Worm (Caenorhabditis elegans): ENCODE results near the gene T28A11.20.

The T28A11.20 gene

DNA sequence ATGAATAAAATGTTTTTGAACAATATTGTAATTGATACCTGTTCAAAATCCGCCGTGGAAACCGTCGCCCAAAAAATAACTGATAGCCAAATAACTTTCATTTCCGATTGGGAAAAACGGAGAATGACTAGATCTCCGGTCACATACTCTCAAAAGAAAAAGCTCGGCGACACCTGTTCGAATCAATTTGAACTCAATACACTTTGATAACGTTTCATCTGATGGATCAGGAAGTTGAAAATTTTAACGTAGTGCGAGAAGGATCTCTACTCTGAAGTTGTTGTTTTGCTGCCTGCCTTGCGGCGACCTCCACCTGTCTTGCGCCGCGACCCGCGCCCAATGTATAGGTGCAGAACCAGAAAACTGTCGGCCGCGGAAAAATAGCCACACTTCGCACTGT is at the start of gene T28A11.20:
Gene T28A11.20 (minus strand): TSS at position 101 of the 400 bp plus-strand sequence.
- TF ChIP-seq ceh-45 (GFP tag; IDR thresholded peaks at IDR 0.05) (no peak), ceh-19 (GFP tag; optimal IDR thresholded peaks at IDR 0.05) (no peak), hlh-6 (tag; optimal IDR thresholded peaks at IDR 0.05) (no peak), sox-2 (GFP tag; IDR thresholded peaks at IDR 0.05) (no peak), mec-3 (tag; optimal IDR thresholded peaks at IDR 0.05; ENCODE audit: borderline replicate concordance) (no peak), elt-4 (tag; optimal IDR thresholded peaks at IDR 0.05) (no peak), rnt-1 (tag; optimal IDR thresholded peaks at IDR 0.05) (no peak), odd-2 (tag; optimal IDR thresholded peaks at IDR 0.05) (no peak), gmeb-2 (tag; optimal IDR thresholded peaks at IDR 0.05) (no peak), dmd-4 (tag; optimal IDR thresholded peaks at IDR 0.05; ENCODE audit: borderline replicate concordance) (no peak), pax-1 (tag; optimal IDR thresholded peaks at IDR 0.05) (no peak), C08G9.2 (tag; optimal IDR thresholded peaks at IDR 0.05) (no peak), npax-4 (tag; optimal IDR thresholded peaks at IDR 0.05) (no peak), ceh-24 (tag; optimal IDR thresholded peaks at IDR 0.05) (no peak), ceh-2 (tag; optimal IDR thresholded peaks at IDR 0.05) (no peak), pat-9 (tag; optimal IDR thresholded peaks at IDR 0.05) (no peak), tbx-7 (tag; optimal IDR thresholded peaks at IDR 0.05) (no peak), hlh-13 (GFP tag; optimal IDR thresholded peaks at IDR 0.05) (no peak), T23F11.4 (GFP tag; optimal IDR thresholded peaks at IDR 0.05) (no peak)

DNA sequence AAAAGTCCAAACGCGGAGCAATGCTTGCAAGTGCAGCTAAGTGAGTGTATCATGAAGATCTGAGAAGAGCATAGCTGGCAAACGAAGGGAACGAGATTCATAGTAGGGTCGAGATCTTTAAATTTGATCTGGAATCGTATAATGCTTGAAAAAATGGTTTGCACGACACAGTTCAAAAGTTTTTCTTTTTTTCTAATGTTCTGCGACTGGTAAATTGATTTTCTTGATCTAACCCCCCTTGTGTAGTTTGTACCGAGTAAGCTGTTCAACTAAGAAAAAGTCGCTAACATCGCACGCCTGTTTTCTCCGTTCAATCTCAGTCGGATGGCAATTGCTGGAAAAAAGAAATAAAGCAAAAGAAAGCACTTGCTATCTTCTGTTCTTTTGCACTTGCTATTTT is 47.4 kb upstream of the T28A11.20 start, which contains the start of gene C17B7.14:
Gene C17B7.14 (minus strand): TSS at position 101 of the 400 bp plus-strand sequence.
- no peak for TF ChIP-seq pag-3 (tag; optimal IDR thresholded peaks at IDR 0.05; ENCODE audit: borderline replicate concordance)
- no peak for TF ChIP-seq tbx-2 (tag; optimal IDR thresholded peaks at IDR 0.05)
- TF ChIP-seq elt-4 (tag; optimal IDR thresholded peaks at IDR 0.05), result no peak
- TF ChIP-seq ahr-1 (tag; optimal IDR thresholded peaks at IDR 0.05), result no peak
- no peak for TF ChIP-seq pha-2 (tag; optimal IDR thresholded peaks at IDR 0.05)

DNA sequence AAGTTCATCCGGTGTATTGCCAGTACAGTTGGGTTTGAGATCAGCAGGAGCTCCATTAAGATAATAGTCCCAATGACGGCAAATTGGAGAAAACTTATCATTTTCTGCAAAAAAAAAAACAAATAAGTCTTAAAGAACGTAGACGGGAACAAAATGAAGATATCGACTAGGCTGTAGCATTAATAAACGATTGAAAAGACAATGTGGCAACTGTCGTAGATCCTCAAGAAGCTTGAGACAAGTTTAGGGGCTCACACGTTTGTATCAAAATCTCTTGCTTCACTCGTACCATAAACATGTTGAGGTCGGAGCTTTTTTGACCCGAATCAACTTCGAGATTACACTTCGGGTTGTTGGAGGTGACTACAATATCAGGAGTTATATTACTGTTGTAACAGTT is 46.9 kb upstream of the T28A11.20 start, which contains the start of gene F35F10.14:
Gene F35F10.14 (minus strand): TSS at position 101 of the 400 bp plus-strand sequence.
- TF ChIP-seq dve-1 (tag; optimal IDR thresholded peaks at IDR 0.05) (no peak), T23F11.4 (GFP tag; optimal IDR thresholded peaks at IDR 0.05) (no peak), ceh-22 (tag; optimal IDR thresholded peaks at IDR 0.05) (no peak), fkh-10 (GFP tag; optimal IDR thresholded peaks at IDR 0.05) (no peak), hlh-13 (GFP tag; optimal IDR thresholded peaks at IDR 0.05) (no peak), tbx-7 (tag; optimal IDR thresholded peaks at IDR 0.05) (no peak), hlh-8 (tag; optimal IDR thresholded peaks at IDR 0.05) (no peak), F13H6.1 (tag; optimal IDR thresholded peaks at IDR 0.05) (no peak), K09A11.1 (tag; optimal IDR thresholded peaks at IDR 0.05; ENCODE audit: insufficient read depth) (no peak), npax-4 (tag; optimal IDR thresholded peaks at IDR 0.05) (no peak), ama-1 (optimal IDR thresholded peaks at IDR 0.05) (no peak), zip-5 (tag; optimal IDR thresholded peaks at IDR 0.05) (no peak), K02D7.2 (tag; optimal IDR thresholded peaks at IDR 0.05) (no peak), nhr-11 (tag; optimal IDR thresholded peaks at IDR 0.05) (no peak), elt-2 (tag; optimal IDR thresholded peaks at IDR 0.05) (no peak), fkh-6 (tag; optimal IDR thresholded peaks at IDR 0.05) (no peak), ceh-14 (tag; optimal IDR thresholded peaks at IDR 0.05) (no peak), Y22D7AL.16 (tag; optimal IDR thresholded peaks at IDR 0.05) (no peak), ceh-34 (tag; optimal IDR thresholded peaks at IDR 0.05) (no peak)

DNA sequence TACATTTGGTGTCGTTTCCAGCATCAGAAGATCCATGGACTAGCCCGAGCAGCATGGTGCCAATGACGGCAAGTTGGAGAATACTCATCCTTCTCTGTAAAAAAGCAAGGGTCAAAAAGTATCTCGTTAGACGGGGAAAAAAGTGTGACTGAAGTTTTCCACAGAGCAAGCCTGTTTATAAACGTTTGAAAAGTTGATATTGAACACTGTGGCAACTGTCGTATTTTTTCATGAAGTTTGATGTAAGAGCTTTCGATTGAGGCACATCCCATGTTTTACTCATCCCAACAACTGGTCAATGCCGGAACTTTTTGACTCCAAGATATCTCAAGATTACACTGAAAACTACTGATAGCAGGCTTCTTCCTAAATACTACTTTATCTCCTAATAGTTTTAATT is 45.9 kb upstream of the T28A11.20 start, which contains the start of gene F35F10.13:
Gene F35F10.13 (minus strand): TSS at position 101 of the 400 bp plus-strand sequence.
- TF ChIP-seq ceh-30 (tag; optimal IDR thresholded peaks at IDR 0.05) (no peak), pqm-1 (tag; optimal IDR thresholded peaks at IDR 0.05) (no peak), dve-1 (tag; optimal IDR thresholded peaks at IDR 0.05) (no peak), odd-2 (tag; optimal IDR thresholded peaks at IDR 0.05) (no peak), C38D4.7 (GFP tag; optimal IDR thresholded peaks at IDR 0.05) (no peak), che-1 (tag; optimal IDR thresholded peaks at IDR 0.05) (no peak), ahr-1 (tag; optimal IDR thresholded peaks at IDR 0.05) (no peak), eyg-1 (tag; optimal IDR thresholded peaks at IDR 0.05) (no peak), lin-11 (tag; optimal IDR thresholded peaks at IDR 0.05) (no peak), tbx-2 (tag; optimal IDR thresholded peaks at IDR 0.05) (no peak), ceh-2 (tag; optimal IDR thresholded peaks at IDR 0.05) (no peak), unc-86 (tag; optimal IDR thresholded peaks at IDR 0.05) (no peak)
